Worm (Caenorhabditis elegans) whole organism, L4 larva: ENCODE data around the gene Y15E3A.3.

ENCODE experiments used
- R02D3.7 ChIP-seq: fragments of 150-350 bp; sonication (generic microtip); optimal IDR thresholded peaks from 3 replicates; lab custom pipeline; 2014; ENCODE audit warnings: missing biosample characterization, missing genetic modification characterization
- Y75B8A.6 ChIP-seq: fragments of 200-800 bp; sonication (Bioruptor generic); IDR thresholded peaks from 2 replicates; pipeline ENCODE4 v1.3.6; 2022; ENCODE audit warnings: missing genetic modification reagents, missing genetic modification characterization, missing compliant biosample characterization
- aha-1 ChIP-seq: fragments of 150-350 bp; peaks from one replicate; lab custom pipeline; 2014; ENCODE audit warnings: missing biosample characterization, missing genetic modification characterization
- ceh-32 ChIP-seq: sonication (generic microtip); optimal IDR thresholded peaks from 2 replicates; lab custom pipeline; 2016; ENCODE audit warnings: mild to moderate bottlenecking, missing genetic modification characterization, missing compliant biosample characterization; ENCODE audit not compliant: poor library complexity
- ces-1 ChIP-seq: fragments of 150-350 bp; sonication (generic microtip); optimal IDR thresholded peaks from 4 replicates; lab custom pipeline; 2014; ENCODE audit warnings: missing biosample characterization, missing genetic modification reagents, missing genetic modification characterization
- daf-19 ChIP-seq: fragments of 200-800 bp; sonication (Bioruptor generic); conservative IDR thresholded peaks from 2 replicates; pipeline ENCODE4 v1.3.6; 2022; ENCODE audit warnings: missing genetic modification characterization, missing compliant biosample characterization
- egl-43 ChIP-seq: fragments of 200-800 bp; sonication (Bioruptor generic); IDR thresholded peaks from 2 replicates; pipeline ENCODE4 v1.3.6; 2022; ENCODE audit warnings: missing genetic modification reagents, missing genetic modification characterization, missing compliant biosample characterization
- hlh-11 ChIP-seq: fragments of 200-800 bp; sonication (Bioruptor generic); optimal IDR thresholded peaks from 2 replicates; lab custom pipeline; 2018; ENCODE audit warnings: mild to moderate bottlenecking, missing genetic modification characterization, missing compliant biosample characterization
- hlh-30 ChIP-seq: sonication (generic microtip); optimal IDR thresholded peaks from 2 replicates; lab custom pipeline; 2017; ENCODE audit warnings: antibody characterized with exemption, mild to moderate bottlenecking, missing genetic modification characterization, missing compliant biosample characterization; ENCODE audit not compliant: insufficient read depth
- hmg-1.1 ChIP-seq: fragments of 200-800 bp; sonication (Bioruptor generic); IDR thresholded peaks from 2 replicates; pipeline ENCODE4 v1.3.6; 2022; ENCODE audit warnings: missing genetic modification reagents, missing genetic modification characterization, missing compliant biosample characterization
- lin-15B ChIP-seq: fragments of 150-350 bp; sonication (generic microtip); optimal IDR thresholded peaks from 3 replicates; lab custom pipeline; 2014; ENCODE audit warnings: missing biosample characterization, missing genetic modification characterization
- lin-38 ChIP-seq: fragments of 200-800 bp; sonication (Bioruptor generic); IDR thresholded peaks from 2 replicates; pipeline ENCODE4 v1.3.6; 2022; ENCODE audit warnings: missing genetic modification reagents, missing genetic modification characterization, missing compliant biosample characterization
- madf-5 ChIP-seq, 2 experiments: fragments of 200-800 bp; sonication (Bioruptor generic); IDR thresholded peaks; 2 replicates each; pipeline ENCODE4 v1.3.6; 2022; ENCODE audit warnings: missing compliant biosample characterization in 2 of 2, missing genetic modification characterization in 2 of 2
- mdl-1 ChIP-seq, 2 experiments: fragments of 150-350 bp in 1 of 2; sonication (generic microtip) in 1 of 2; optimal IDR thresholded peaks; 2 replicates each; lab custom pipeline; 2014 to 2017; ENCODE audit warnings: missing biosample characterization in 2 of 2, missing genetic modification characterization in 2 of 2
- mdt-29 ChIP-seq: fragments of 200-800 bp; sonication (Bioruptor generic); IDR thresholded peaks from 2 replicates; pipeline ENCODE4 v1.3.6; 2022; ENCODE audit warnings: missing genetic modification reagents, missing genetic modification characterization, missing compliant biosample characterization
- mxl-3 ChIP-seq: fragments of 200-800 bp; sonication (Bioruptor generic); optimal IDR thresholded peaks from 2 replicates; lab custom pipeline; 2018; ENCODE audit warnings: mild to moderate bottlenecking, missing genetic modification characterization, missing compliant biosample characterization
- nhr-111 ChIP-seq: fragments of 200-800 bp; sonication (Bioruptor generic); optimal IDR thresholded peaks from 2 replicates; lab custom pipeline; 2018; ENCODE audit warnings: mild to moderate bottlenecking, missing genetic modification characterization, missing compliant biosample characterization
- nhr-25 ChIP-seq: sonication (generic microtip); optimal IDR thresholded peaks from 2 replicates; lab custom pipeline; 2017; ENCODE audit warnings: missing genetic modification characterization, mild to moderate bottlenecking, missing compliant biosample characterization, antibody characterized with exemption, moderate library complexity, borderline replicate concordance; ENCODE audit not compliant: insufficient read depth
- nhr-76 ChIP-seq: fragments of 150-350 bp; optimal IDR thresholded peaks from 2 replicates; lab custom pipeline; 2014; ENCODE audit warnings: missing biosample characterization, missing genetic modification characterization
- pqm-1 ChIP-seq: sonication (generic microtip); optimal IDR thresholded peaks from 2 replicates; lab custom pipeline; 2017; ENCODE audit warnings: missing biosample characterization, missing genetic modification characterization
- rbr-2 ChIP-seq: sonication (generic microtip); optimal IDR thresholded peaks from 2 replicates; lab custom pipeline; 2016; ENCODE audit warnings: missing genotype, missing genetic modification characterization, missing compliant biosample characterization
- set-16 ChIP-seq: fragments of 200-800 bp; sonication (Bioruptor generic); IDR thresholded peaks from 2 replicates; pipeline ENCODE4 v1.3.6; 2022; ENCODE audit warnings: missing genetic modification reagents, missing genetic modification characterization, missing compliant biosample characterization
- tag-97 ChIP-seq: fragments of 200-800 bp; sonication (Bioruptor generic); IDR thresholded peaks from 2 replicates; pipeline ENCODE4 v1.3.6; 2022; ENCODE audit warnings: missing genetic modification characterization, missing compliant biosample characterization
- unc-62 ChIP-seq, 3 experiments: fragments of 150-350 bp in 1 of 3; sonication (generic microtip); optimal IDR thresholded peaks in 2 of 3; peaks in 1 of 3; 1 replicate in 1 of 3; 2 replicates in 2 of 3; lab custom pipeline; 2014 to 2017; ENCODE audit warnings: missing biosample characterization in 3 of 3, missing genetic modification characterization in 3 of 3, missing genetic modification reagents in 3 of 3, missing genotype in 1 of 3
- vab-7 ChIP-seq: fragments of 200-800 bp; sonication (Bioruptor generic); IDR thresholded peaks from 2 replicates; pipeline ENCODE4 v1.3.6; 2022; ENCODE audit warnings: missing genetic modification reagents, missing genetic modification characterization, missing compliant biosample characterization
- zip-11 ChIP-seq: fragments of 200-800 bp; sonication (Bioruptor generic); IDR thresholded peaks from 2 replicates; pipeline ENCODE4 v1.3.6; 2022; ENCODE audit warnings: missing genetic modification characterization, missing compliant biosample characterization

Gene Y15E3A.3

ce11 chrX:15317146-15317545, 8.5 kb downstream of the Y15E3A.3 start, which contains the start of gene glb-28:
Gene glb-28, minus strand, starts transcription at chrX:15317246.
- no peak for TF ChIP-seq lin-15B (tag; lab: Kevin White, UChicago)
- TF ChIP-seq hmg-1.1, result no peak
- TF ChIP-seq R02D3.7 (tag; lab: Kevin White, UChicago), result no peak
- TF ChIP-seq mdt-29 (GFP tag; lab: Robert Waterston, UW), result no peak

ce11 chrX:15312681-15313080, 12.9 kb downstream of the Y15E3A.3 start:
- TF ChIP-seq nhr-25 (tag; lab: Kevin White, UChicago), result peak; percentile 56
- TF ChIP-seq nhr-111 (GFP tag; lab: Kevin White, UChicago), result no peak
- TF ChIP-seq tag-97 (GFP tag; lab: Robert Waterston, UW), result no peak
- TF ChIP-seq, all 104 proteins: peak for 1

ce11 chrX:15312073-15312472, 13.5 kb downstream of the Y15E3A.3 start:
- TF ChIP-seq pqm-1 (tag; lab: Kevin White, UChicago) (no peak), nhr-25 (tag; lab: Kevin White, UChicago) (peak; percentile 14)
- TF ChIP-seq, all 104 proteins: peak for 1

DNA sequence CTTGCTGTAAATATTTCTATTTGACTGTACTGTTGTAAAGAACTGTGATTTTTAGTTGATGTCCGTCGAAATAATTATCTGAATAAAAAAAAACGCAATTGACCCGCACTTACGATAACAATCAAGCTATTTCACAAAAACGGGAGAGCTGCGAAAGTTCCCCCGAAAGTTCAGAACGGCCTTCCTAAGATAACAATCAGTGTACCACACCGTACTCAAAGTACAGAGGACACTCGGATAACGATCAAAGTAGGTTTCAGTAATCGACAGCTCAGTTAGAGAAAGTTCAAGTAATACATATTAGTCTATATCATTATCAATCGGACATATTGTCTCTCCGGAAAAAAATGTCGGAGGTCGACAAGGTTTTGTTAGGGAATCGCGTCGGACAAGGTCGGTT, 14.6 kb downstream of the Y15E3A.3 start:
- no peak for TF ChIP-seq hmg-1.1
- TF ChIP-seq rbr-2 (tag; lab: Kevin White, UChicago), result no peak
- TF ChIP-seq unc-62 (GFP tag; optimal IDR thresholded peaks at IDR 0.05 in 1 of 2; lab: Kevin White, UChicago), result peak in 1 of 2 experiments; percentile 27
- no peak for TF ChIP-seq unc-62 (tag; optimal IDR thresholded peaks at IDR 0.05; lab: Kevin White, UChicago)
- TF ChIP-seq, all 104 proteins: peak for 1

DNA sequence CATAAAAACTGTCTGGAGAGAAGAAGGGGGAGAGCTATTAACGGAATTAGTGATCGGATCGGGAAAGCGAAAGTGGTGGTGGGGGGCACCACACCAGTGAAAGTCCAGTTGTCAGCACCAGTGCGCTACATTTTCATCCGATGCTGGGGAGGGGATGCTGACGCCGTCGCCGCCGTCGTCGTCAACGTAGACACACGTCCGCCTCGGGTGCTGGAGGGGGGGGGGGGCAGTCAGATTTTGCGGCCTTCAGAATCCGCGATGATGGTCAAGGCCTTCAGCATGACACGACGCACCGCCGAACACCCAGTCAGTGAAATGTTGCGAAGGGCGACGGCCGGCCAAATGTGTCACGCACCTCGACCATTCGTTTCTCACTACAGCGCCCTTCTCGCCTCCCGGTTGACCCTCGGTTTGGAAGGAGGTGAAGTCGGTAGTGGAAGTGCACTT, 15.3 kb downstream of the Y15E3A.3 start:
- TF ChIP-seq ceh-32 (tag; lab: Kevin White, UChicago) (no peak), egl-43 (peak; percentile 69; the same call in 1 of the 2 replicates), ces-1 (GFP tag; lab: Kevin White, UChicago) (no peak), mxl-3 (GFP tag; lab: Kevin White, UChicago) (peak; percentile 48), set-16 (GFP tag; lab: Robert Waterston, UW) (peak; percentile 96), zip-11 (no peak), lin-38 (GFP tag; lab: Robert Waterston, UW) (no peak), R02D3.7 (tag; lab: Kevin White, UChicago) (no peak), Y75B8A.6 (GFP tag; lab: Robert Waterston, UW) (no peak), daf-19 (GFP tag; lab: Robert Waterston, UW) (no peak), hlh-30 (peak; percentile 11), aha-1 (tag; lab: Kevin White, UChicago) (no peak), madf-5 (GFP tag; IDR thresholded peaks at IDR 0.05; lab: Robert Waterston, UW) (no peak), nhr-76 (tag; lab: Kevin White, UChicago) (no peak), hlh-11 (peak; percentile 65), hmg-1.1 (no peak), vab-7 (GFP tag; lab: Robert Waterston, UW) (no peak), unc-62 (GFP tag; optimal IDR thresholded peaks at IDR 0.05 in 1 of 2; lab: Kevin White, UChicago) (peak in 1 of 2 experiments; percentile 54), unc-62 (tag; optimal IDR thresholded peaks at IDR 0.05; lab: Kevin White, UChicago) (no peak), nhr-25 (tag; lab: Kevin White, UChicago) (peak; percentile 87), mdl-1 (tag; optimal IDR thresholded peaks at IDR 0.05; lab: Kevin White, UChicago) (no peak)

DNA sequence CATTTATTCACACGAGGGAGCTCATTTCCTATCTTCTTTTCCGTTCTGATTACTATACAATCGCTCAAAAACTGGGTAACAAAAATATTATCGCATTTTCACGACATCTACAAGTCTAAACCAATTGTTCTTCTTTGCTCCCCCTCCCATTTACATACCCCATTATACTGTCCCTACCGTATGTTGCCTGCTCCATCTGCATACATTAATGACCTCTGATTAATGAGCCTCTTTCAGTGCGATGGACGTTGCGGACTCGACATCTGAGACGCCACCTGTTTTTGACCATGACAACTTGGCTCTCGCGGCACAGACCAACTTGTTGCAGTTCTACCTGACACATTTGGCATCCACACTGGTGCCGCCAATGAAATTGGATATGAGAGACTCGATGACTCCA, 16.5 kb downstream of the Y15E3A.3 start, which contains the start of gene nhr-91:
nhr-91 (plus strand) TSS at position 232 of the 400 bp plus-strand sequence.
- TF ChIP-seq nhr-111 (GFP tag; lab: Kevin White, UChicago) (no peak), unc-62 (GFP tag; optimal IDR thresholded peaks at IDR 0.05 in 1 of 2; lab: Kevin White, UChicago) (peak in 1 of 2 experiments; percentile 60), unc-62 (tag; optimal IDR thresholded peaks at IDR 0.05; lab: Kevin White, UChicago) (no peak)
